Fruit fly (Drosophila melanogaster) whole organism, embryonic: ENCODE measurements around the gene CG42751.

Source experiments
- Abd-B ChIP-seq: fragments of 200-800 bp; sonication (Bioruptor generic); optimal IDR thresholded peaks from 2 replicates; lab custom pipeline; 2018; ENCODE audit warnings: missing biosample characterization, mild to moderate bottlenecking, missing genetic modification characterization, moderate library complexity
- B-H2 ChIP-seq: fragments of 200-800 bp; sonication (Bioruptor generic); optimal IDR thresholded peaks from 2 replicates; lab custom pipeline; 2018; ENCODE audit warnings: missing biosample characterization, mild to moderate bottlenecking, missing genetic modification characterization
- Bdp1 ChIP-seq: fragments of 200-800 bp; sonication (Bioruptor generic); optimal IDR thresholded peaks from 3 replicates; lab custom pipeline; 2016; ENCODE audit warnings: missing biosample characterization, missing genetic modification characterization
- CG10147 ChIP-seq: fragments of 200-800 bp; sonication (Bioruptor generic); optimal IDR thresholded peaks from 2 replicates; lab custom pipeline; 2019; ENCODE audit warnings: missing biosample characterization, mild to moderate bottlenecking, missing genetic modification characterization, moderate library complexity
- CG10654 ChIP-seq: fragments of 200-800 bp; sonication (Bioruptor generic); optimal IDR thresholded peaks from 2 replicates; lab custom pipeline; 2016; ENCODE audit warnings: missing biosample characterization, missing genetic modification characterization
- CG12744 ChIP-seq: fragments of 200-800 bp; sonication (Bioruptor generic); optimal IDR thresholded peaks from 2 replicates; lab custom pipeline; 2016; ENCODE audit warnings: missing biosample characterization, missing genetic modification characterization
- CG12942 ChIP-seq: fragments of 200-800 bp; sonication (Bioruptor generic); optimal IDR thresholded peaks from 3 replicates; lab custom pipeline; 2016; ENCODE audit warnings: missing biosample characterization, missing genetic modification characterization
- CG1529 ChIP-seq: fragments of 200-800 bp; sonication (Bioruptor generic); optimal IDR thresholded peaks from 3 replicates; lab custom pipeline; 2018; ENCODE audit warnings: missing biosample characterization, missing genetic modification characterization
- CG15514 ChIP-seq: fragments of 200-800 bp; sonication (Bioruptor generic); optimal IDR thresholded peaks from 3 replicates; lab custom pipeline; 2017; ENCODE audit warnings: missing biosample characterization, missing genetic modification characterization, mild to moderate bottlenecking, moderate library complexity, missing genetic modification reagents
- CG2116 ChIP-seq: fragments of 200-800 bp; sonication (Bioruptor generic); optimal IDR thresholded peaks from 3 replicates; lab custom pipeline; 2018; ENCODE audit warnings: missing biosample characterization, mild to moderate bottlenecking, missing genetic modification characterization
- CG2120 ChIP-seq: fragments of 200-800 bp; sonication (Bioruptor generic); optimal IDR thresholded peaks from 3 replicates; lab custom pipeline; 2016; ENCODE audit warnings: missing biosample characterization, missing genetic modification characterization
- CG30403 ChIP-seq: fragments of 200-800 bp; sonication (Bioruptor generic); optimal IDR thresholded peaks from 3 replicates; lab custom pipeline; 2016; ENCODE audit warnings: missing biosample characterization, missing genetic modification characterization
- CG4282 ChIP-seq: fragments of 200-800 bp; sonication (Bioruptor generic); optimal IDR thresholded peaks from 2 replicates; lab custom pipeline; 2016; ENCODE audit warnings: missing biosample characterization, missing genetic modification characterization
- CG5180 ChIP-seq: fragments of 200-800 bp; sonication (Bioruptor generic); optimal IDR thresholded peaks from 3 replicates; lab custom pipeline; 2017; ENCODE audit warnings: missing biosample characterization, missing genetic modification characterization, mild to moderate bottlenecking, moderate library complexity, missing genetic modification reagents
- CG6791 ChIP-seq: fragments of 200-800 bp; sonication (Bioruptor generic); IDR thresholded peaks from 3 replicates; pipeline ENCODE4 v1.3.6; 2022; ENCODE audit warnings: missing biosample characterization, missing genetic modification characterization; ENCODE audit not compliant: partially characterized antibody
- CG9609 ChIP-seq: fragments of 200-800 bp; sonication (Bioruptor generic); optimal IDR thresholded peaks from 3 replicates; lab custom pipeline; 2016; ENCODE audit warnings: missing biosample characterization, missing genetic modification characterization
- CkIIα-i1 ChIP-seq: fragments of 200-800 bp; sonication (Bioruptor generic); IDR thresholded peaks from 2 replicates; pipeline ENCODE4 v1.3.6; 2022; ENCODE audit warnings: missing biosample characterization, missing genetic modification characterization
- Deaf1 ChIP-seq: fragments of 200-800 bp; optimal IDR thresholded peaks from 3 replicates; lab custom pipeline; 2019; ENCODE audit warnings: missing biosample characterization, mild to moderate bottlenecking, missing genetic modification characterization, moderate library complexity
- Doc3 ChIP-seq: fragments of 200-800 bp; sonication (Bioruptor generic); IDR thresholded peaks from 3 replicates; pipeline ENCODE4 v1.3.6; 2022; ENCODE audit warnings: missing biosample characterization, missing genetic modification characterization; ENCODE audit not compliant: partially characterized antibody
- Elba2 ChIP-seq: fragments of 200-800 bp; sonication (Bioruptor generic); optimal IDR thresholded peaks from 3 replicates; lab custom pipeline; 2016; ENCODE audit warnings: missing biosample characterization, missing genetic modification characterization
- Fer1 ChIP-seq: fragments of 200-800 bp; sonication (Bioruptor generic); optimal IDR thresholded peaks from 2 replicates; lab custom pipeline; 2017; ENCODE audit warnings: missing biosample characterization, mild to moderate bottlenecking, missing genetic modification characterization
- Hr3 ChIP-seq: fragments of 200-800 bp; sonication (Bioruptor generic); optimal IDR thresholded peaks from 3 replicates; lab custom pipeline; 2016; ENCODE audit warnings: missing biosample characterization, missing genetic modification characterization
- MBD-R2 ChIP-seq: fragments of 200-800 bp; sonication (Bioruptor generic); IDR thresholded peaks from 2 replicates; pipeline ENCODE4 v1.3.6; 2022; ENCODE audit warnings: missing biosample characterization, missing genetic modification characterization
- Neu2 ChIP-seq: fragments of 200-800 bp; sonication (Bioruptor generic); optimal IDR thresholded peaks from 3 replicates; lab custom pipeline; 2016; ENCODE audit warnings: missing biosample characterization, missing genetic modification characterization, borderline replicate concordance
- Oli ChIP-seq: fragments of 200-800 bp; sonication (Bioruptor generic); optimal IDR thresholded peaks from 2 replicates; lab custom pipeline; 2018; ENCODE audit warnings: missing biosample characterization, mild to moderate bottlenecking, missing genetic modification characterization, moderate library complexity
- Rfx ChIP-seq: fragments of 200-800 bp; sonication (Bioruptor generic); IDR thresholded peaks from 2 replicates; pipeline ENCODE4 v1.3.6; 2022; ENCODE audit warnings: missing biosample characterization, missing genetic modification characterization
- Rx ChIP-seq: fragments of 200-800 bp; sonication (Bioruptor generic); IDR thresholded peaks from 2 replicates; pipeline ENCODE4 v1.3.6; 2022; ENCODE audit warnings: missing biosample characterization, missing genetic modification characterization
- Sry-δ ChIP-seq: fragments of 200-800 bp; sonication (Bioruptor generic); optimal IDR thresholded peaks from 2 replicates; lab custom pipeline; 2016; ENCODE audit warnings: missing biosample characterization, missing genetic modification characterization
- Trl ChIP-seq, 3 experiments: fragments of >200 bp in 2 of 3; fragments of 200-800 bp in 1 of 3; sonication (Bioruptor generic) in 1 of 3; optimal IDR thresholded peaks; 2 replicates in 1 of 3; 3 replicates in 2 of 3; lab custom pipeline; 2016 to 2017; ENCODE audit warnings: missing biosample characterization in 1 of 3, missing genetic modification characterization in 1 of 3
- bab2 ChIP-seq: fragments of 200-800 bp; sonication (Bioruptor generic); optimal IDR thresholded peaks from 2 replicates; lab custom pipeline; 2016; ENCODE audit warnings: missing biosample characterization, missing genetic modification characterization
- btn ChIP-seq: fragments of 200-800 bp; sonication (Bioruptor generic); optimal IDR thresholded peaks from 2 replicates; lab custom pipeline; 2016; ENCODE audit warnings: missing biosample characterization, missing genetic modification characterization
- chif ChIP-seq, 2 experiments: fragments of 200-800 bp; sonication (Bioruptor generic); optimal IDR thresholded peaks; 3 replicates each; lab custom pipeline; 2016; ENCODE audit warnings: missing biosample characterization in 2 of 2, missing genetic modification characterization in 2 of 2
- dmrt11E ChIP-seq: fragments of 200-800 bp; sonication (Bioruptor generic); optimal IDR thresholded peaks from 3 replicates; lab custom pipeline; 2018; ENCODE audit warnings: missing biosample characterization, mild to moderate bottlenecking, missing genetic modification characterization, moderate library complexity
- emc ChIP-seq: fragments of 200-800 bp; sonication (Bioruptor generic); optimal IDR thresholded peaks from 2 replicates; lab custom pipeline; 2016; ENCODE audit warnings: missing biosample characterization, missing genetic modification characterization
- esg ChIP-seq: fragments of 200-800 bp; sonication (Bioruptor generic); conservative IDR thresholded peaks from 2 replicates; pipeline ENCODE4 v1.3.6; 2022; ENCODE audit warnings: missing biosample characterization, missing genetic modification characterization
- eve ChIP-seq, 2 experiments: fragments of >200 bp; optimal IDR thresholded peaks; 2 replicates each; lab custom pipeline; 2017; ENCODE audit warnings: missing biosample characterization in 2 of 2, missing genetic modification characterization in 2 of 2
- gcm2 ChIP-seq: fragments of 200-800 bp; sonication (Bioruptor generic); optimal IDR thresholded peaks from 2 replicates; lab custom pipeline; 2016; ENCODE audit warnings: missing biosample characterization, missing genetic modification characterization
- gem ChIP-seq: fragments of 200-800 bp; sonication (Bioruptor generic); optimal IDR thresholded peaks from 2 replicates; lab custom pipeline; 2019; ENCODE audit warnings: missing biosample characterization, mild to moderate bottlenecking, missing genetic modification characterization, moderate library complexity
- gfzf ChIP-seq: fragments of 200-800 bp; sonication (Bioruptor generic); optimal IDR thresholded peaks from 2 replicates; lab custom pipeline; 2016; ENCODE audit warnings: missing biosample characterization, mild to moderate bottlenecking, missing genetic modification characterization, moderate library complexity
- hkb ChIP-seq, 2 experiments: fragments of 200-800 bp in 1 of 2; fragments of >200 bp in 1 of 2; sonication (Bioruptor generic) in 1 of 2; IDR thresholded peaks in 1 of 2; optimal IDR thresholded peaks in 1 of 2; 2 replicates each; pipeline versions ENCODE4 v1.3.6 to Lab custom; 2017 to 2022; ENCODE audit warnings: missing biosample characterization in 1 of 2, missing genetic modification characterization in 1 of 2
- ken ChIP-seq: fragments of 200-800 bp; sonication (Bioruptor generic); IDR thresholded peaks from 3 replicates; pipeline ENCODE4 v1.3.6; 2022; ENCODE audit warnings: missing biosample characterization, missing genetic modification characterization
- lola ChIP-seq, 3 experiments: fragments of >200 bp in 2 of 3; fragments of 200-800 bp in 1 of 3; sonication (Bioruptor generic) in 1 of 3; optimal IDR thresholded peaks; 2 replicates each; lab custom pipeline; 2017 to 2019; ENCODE audit warnings: missing biosample characterization in 3 of 3, missing genetic modification characterization in 3 of 3, mild to moderate bottlenecking in 1 of 3, moderate library complexity in 1 of 3
- mam ChIP-seq: fragments of 200-800 bp; sonication (Bioruptor generic); optimal IDR thresholded peaks from 3 replicates; lab custom pipeline; 2016; ENCODE audit warnings: missing biosample characterization, missing genetic modification characterization
- mld ChIP-seq: fragments of 200-800 bp; sonication (Bioruptor generic); IDR thresholded peaks from 3 replicates; pipeline ENCODE4 v1.3.6; 2022; ENCODE audit warnings: missing biosample characterization, missing genetic modification characterization; ENCODE audit not compliant: partially characterized antibody
- pzg ChIP-seq: fragments of 200-800 bp; sonication (Bioruptor generic); optimal IDR thresholded peaks from 3 replicates; lab custom pipeline; 2018; ENCODE audit warnings: missing biosample characterization, mild to moderate bottlenecking, missing genetic modification characterization, moderate library complexity
- sim ChIP-seq: fragments of 200-800 bp; sonication (Bioruptor generic); IDR thresholded peaks from 2 replicates; pipeline ENCODE4 v1.3.6; 2022; ENCODE audit warnings: missing biosample characterization, missing genetic modification characterization
- sna ChIP-seq: fragments of 200-800 bp; sonication (Bioruptor generic); IDR thresholded peaks from 2 replicates; pipeline ENCODE4 v1.3.6; 2022; ENCODE audit warnings: missing biosample characterization, missing genetic modification characterization; ENCODE audit not compliant: partially characterized antibody
- ssp ChIP-seq: fragments of 200-800 bp; sonication (Bioruptor generic); IDR thresholded peaks from 2 replicates; pipeline ENCODE4 v1.3.6; 2022; ENCODE audit warnings: missing biosample characterization, missing genetic modification characterization
- unc-4 ChIP-seq: fragments of 200-800 bp; sonication (Bioruptor generic); IDR thresholded peaks from 2 replicates; pipeline ENCODE4 v1.3.6; 2022; ENCODE audit warnings: missing biosample characterization, missing genetic modification characterization; ENCODE audit not compliant: partially characterized antibody

Gene CG42751

dm6 chr2L:11823470-11824162 lies 29.6 kb upstream of the CG42751 start (continued):
- TF ChIP-seq CG10147 (GFP tag; lab: Kevin White, UChicago), result no peak
- TF ChIP-seq bab2 (GFP tag; lab: Kevin White, UChicago), result no peak
- no peak for TF ChIP-seq ssp (GFP tag; lab: Robert Waterston, UW)
- no peak for TF ChIP-seq CG4282 (GFP tag; lab: Kevin White, UChicago)
- TF ChIP-seq Elba2 (GFP tag; lab: Kevin White, UChicago), result no peak
- no peak for TF ChIP-seq lola (GFP tag; optimal IDR thresholded peaks at IDR 0.05; lab: Kevin White, UChicago)
- TF ChIP-seq Oli (tag; lab: Kevin White, UChicago), result no peak
- TF ChIP-seq CG5180 (GFP tag; lab: Kevin White, UChicago), result no peak
- no peak for TF ChIP-seq Trl (optimal IDR thresholded peaks at IDR 0.05; lab: Kevin White, UChicago)
- no peak for TF ChIP-seq Trl (GFP tag; optimal IDR thresholded peaks at IDR 0.05; lab: Kevin White, UChicago)
- peak; percentile 9; the same call in 1 of the 2 replicates for TF ChIP-seq Rfx
- TF ChIP-seq Deaf1, result no peak
- no peak for TF ChIP-seq CkIIα-i1 (GFP tag; lab: Robert Waterston, UW)
- no peak for TF ChIP-seq Rx (GFP tag; lab: Robert Waterston, UW)
- TF ChIP-seq sim (GFP tag; lab: Robert Waterston, UW), result no peak
- no peak for TF ChIP-seq Doc3 (GFP tag; lab: Robert Waterston, UW)
- no peak for TF ChIP-seq dmrt11E
- no peak for TF ChIP-seq sna (GFP tag; lab: Robert Waterston, UW)
- no peak for TF ChIP-seq gfzf (GFP tag; lab: Kevin White, UChicago)
- no peak for TF ChIP-seq CG12744 (GFP tag; lab: Kevin White, UChicago)
- no peak for TF ChIP-seq btn
- TF ChIP-seq ken, result no peak
- TF ChIP-seq gcm2 (GFP tag; lab: Kevin White, UChicago), result no peak
- TF ChIP-seq Neu2 (GFP tag; lab: Kevin White, UChicago), result no peak
- TF ChIP-seq chif (GFP tag; optimal IDR thresholded peaks at IDR 0.05; lab: Kevin White, UChicago), result no peak
- peak; percentile 1 for TF ChIP-seq CG15514
- no peak for TF ChIP-seq MBD-R2
- TF ChIP-seq Fer1 (GFP tag; lab: Kevin White, UChicago), result peak; percentile 28
- no peak for TF ChIP-seq mld (GFP tag; lab: Robert Waterston, UW)
- TF ChIP-seq esg (GFP tag; lab: Robert Waterston, UW), result no peak
- no peak for TF ChIP-seq Hr3 (GFP tag; lab: Kevin White, UChicago)
- peak; percentile 15 for TF ChIP-seq gem
- TF ChIP-seq B-H2 (GFP tag; lab: Kevin White, UChicago), result no peak
- no peak for TF ChIP-seq pzg
- no peak for TF ChIP-seq emc (GFP tag; lab: Kevin White, UChicago)

DNA sequence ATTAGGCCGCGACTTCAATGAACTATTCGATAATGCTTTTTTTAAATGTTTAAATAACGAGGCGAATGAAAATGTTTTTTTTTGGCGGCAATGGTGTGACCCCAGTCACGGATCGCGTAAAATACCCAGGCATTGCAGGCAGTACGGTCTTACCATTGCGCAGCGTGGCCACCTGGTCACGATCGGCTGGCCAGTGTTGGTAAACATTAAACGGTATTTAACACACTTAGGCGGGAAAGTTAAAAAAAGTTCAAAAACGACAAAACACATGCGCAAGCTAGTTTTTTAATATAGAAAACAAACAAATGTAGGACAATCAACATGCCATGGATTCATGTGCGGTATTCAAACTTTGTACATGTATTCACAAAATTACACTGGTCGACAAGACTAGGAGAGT lies 24.0 kb upstream of the CG42751 start, which contains the start of gene esc:
Gene esc, minus strand, starts transcription at position 129 of the 400 bp plus-strand sequence.
- TF ChIP-seq Bdp1 (GFP tag; lab: Kevin White, UChicago) (peak; percentile 30), MBD-R2 (peak; percentile 78), hkb (optimal IDR thresholded peaks at IDR 0.05; lab: Kevin White, UChicago) (peak; percentile 9), hkb (GFP tag; IDR thresholded peaks at IDR 0.05; lab: Robert Waterston, UW) (no peak), CG10654 (GFP tag; lab: Kevin White, UChicago) (peak; percentile 7), CG1529 (GFP tag; lab: Kevin White, UChicago) (no peak), CG9609 (GFP tag; lab: Kevin White, UChicago) (peak; percentile 49), CG30403 (GFP tag; lab: Kevin White, UChicago) (peak; percentile 45), pzg (peak; percentile 96), eve (GFP tag; optimal IDR thresholded peaks at IDR 0.05; lab: Kevin White, UChicago) (no peak), Abd-B (GFP tag; lab: Kevin White, UChicago) (peak; percentile 2), CG6791 (GFP tag; lab: Robert Waterston, UW) (peak; percentile 64; the same call in 2 of the 3 replicates), Sry-δ (GFP tag; lab: Kevin White, UChicago) (peak; percentile 59), unc-4 (GFP tag; lab: Robert Waterston, UW) (0 out of 2 replicates have a peak, but pooled peaks have one; percentile 29), mam (GFP tag; lab: Kevin White, UChicago) (peak; percentile 45), CG2116 (peak; percentile 46), CG12942 (GFP tag; lab: Kevin White, UChicago) (peak; percentile 29), CG2120 (peak; percentile 57)
